Fruit fly (Drosophila melanogaster) whole organism, adult: Measurements from ENCODE around the gene Shmt.

Source experiments
- CG11617 ChIP-seq: fragments of 200-800 bp; sonication (Bioruptor generic); optimal IDR thresholded peaks from 2 replicates; lab custom pipeline; 2017; ENCODE audit warnings: mild to moderate bottlenecking, missing biosample characterization, missing genetic modification reagents, missing genetic modification characterization
- CG12768 ChIP-seq: fragments of 200-800 bp; sonication (Bioruptor generic); optimal IDR thresholded peaks from 2 replicates; lab custom pipeline; 2017; ENCODE audit warnings: missing biosample characterization, missing genetic modification characterization, mild to moderate bottlenecking, moderate library complexity, missing genetic modification reagents
- CG14711 ChIP-seq: fragments of 200-800 bp; sonication (Bioruptor generic); optimal IDR thresholded peaks from 2 replicates; lab custom pipeline; 2018; ENCODE audit warnings: missing biosample characterization, mild to moderate bottlenecking, missing genetic modification characterization, moderate library complexity
- CG1620 ChIP-seq: fragments of 200-800 bp; sonication (Bioruptor generic); optimal IDR thresholded peaks from 2 replicates; lab custom pipeline; 2016; ENCODE audit warnings: missing biosample characterization, missing genetic modification characterization
- CG33017 ChIP-seq: fragments of 200-800 bp; sonication (Bioruptor generic); optimal IDR thresholded peaks from 2 replicates; lab custom pipeline; 2018; ENCODE audit warnings: missing biosample characterization, mild to moderate bottlenecking, missing genetic modification characterization, moderate library complexity
- CG5204 ChIP-seq: fragments of 200-800 bp; sonication (Bioruptor generic); optimal IDR thresholded peaks from 2 replicates; lab custom pipeline; 2016; ENCODE audit warnings: missing biosample characterization, missing genetic modification characterization
- CG7045 ChIP-seq: fragments of 200-800 bp; sonication (Bioruptor generic); optimal IDR thresholded peaks from 2 replicates; lab custom pipeline; 2017; ENCODE audit warnings: missing biosample characterization, mild to moderate bottlenecking, missing genetic modification characterization
- CG7101 ChIP-seq: fragments of 200-800 bp; sonication (Bioruptor generic); optimal IDR thresholded peaks from 2 replicates; lab custom pipeline; 2018; ENCODE audit warnings: missing biosample characterization, mild to moderate bottlenecking, missing genetic modification characterization, moderate library complexity
- Clk ChIP-seq: fragments of 200-800 bp; sonication (Bioruptor generic); optimal IDR thresholded peaks from 2 replicates; lab custom pipeline; 2017; ENCODE audit warnings: missing biosample characterization, missing genetic modification characterization
- Crg-1 ChIP-seq: fragments of 200-800 bp; sonication (Bioruptor generic); optimal IDR thresholded peaks from 2 replicates; lab custom pipeline; 2016; ENCODE audit warnings: missing biosample characterization, missing genetic modification characterization
- Hr96 ChIP-seq: fragments of 200-800 bp; sonication (Bioruptor generic); optimal IDR thresholded peaks from 2 replicates; lab custom pipeline; 2016; ENCODE audit warnings: missing biosample characterization, missing genetic modification characterization
- Mnt ChIP-seq: fragments of 200-800 bp; sonication (Bioruptor generic); optimal IDR thresholded peaks from 2 replicates; lab custom pipeline; 2016; ENCODE audit warnings: missing biosample characterization, mild to moderate bottlenecking, missing genetic modification characterization
- bab1 ChIP-seq: fragments of 200-800 bp; sonication (Bioruptor generic); optimal IDR thresholded peaks from 3 replicates; lab custom pipeline; 2019; ENCODE audit warnings: missing biosample characterization, mild to moderate bottlenecking, missing genetic modification characterization, moderate library complexity
- cic ChIP-seq: fragments of 200-800 bp; sonication (Bioruptor generic); optimal IDR thresholded peaks from 2 replicates; lab custom pipeline; 2017; ENCODE audit warnings: missing biosample characterization, mild to moderate bottlenecking, missing genetic modification characterization, moderate library complexity
- cnc ChIP-seq, 2 experiments: fragments of >200 bp; optimal IDR thresholded peaks; 2 replicates each; lab custom pipeline; 2017
- kay ChIP-seq: fragments of 200-800 bp; sonication (Bioruptor generic); peaks from one replicate; lab custom pipeline; 2016; ENCODE audit warnings: missing biosample characterization, missing genetic modification characterization, borderline replicate concordance
- ovo ChIP-seq: fragments of 200-800 bp; sonication (Bioruptor generic); optimal IDR thresholded peaks from 2 replicates; lab custom pipeline; 2016; ENCODE audit warnings: missing biosample characterization, missing genetic modification characterization
- pad ChIP-seq: fragments of 200-800 bp; sonication (Bioruptor generic); optimal IDR thresholded peaks from 3 replicates; lab custom pipeline; 2017; ENCODE audit warnings: missing biosample characterization, missing genetic modification characterization, mild to moderate bottlenecking, moderate library complexity, missing genetic modification reagents
- tj ChIP-seq: fragments of 200-800 bp; sonication (Bioruptor generic); optimal IDR thresholded peaks from 3 replicates; lab custom pipeline; 2017; ENCODE audit warnings: missing biosample characterization, mild to moderate bottlenecking, missing genetic modification characterization, moderate library complexity
- toe ChIP-seq: fragments of 200-800 bp; sonication (Bioruptor generic); optimal IDR thresholded peaks from 2 replicates; lab custom pipeline; 2016; ENCODE audit warnings: missing biosample characterization, missing genetic modification characterization

Shmt gene

dm6 chrX:5885521-5885920 is 31.1 kb downstream of the Shmt start:
- peak; percentile 96 for TF ChIP-seq pad (GFP tag; lab: Kevin White, UChicago)
- no peak for TF ChIP-seq kay (GFP tag; lab: Kevin White, UChicago)

dm6 chrX:5884887-5885286 is 31.7 kb downstream of the Shmt start:
- TF ChIP-seq bab1 = no peak

DNA sequence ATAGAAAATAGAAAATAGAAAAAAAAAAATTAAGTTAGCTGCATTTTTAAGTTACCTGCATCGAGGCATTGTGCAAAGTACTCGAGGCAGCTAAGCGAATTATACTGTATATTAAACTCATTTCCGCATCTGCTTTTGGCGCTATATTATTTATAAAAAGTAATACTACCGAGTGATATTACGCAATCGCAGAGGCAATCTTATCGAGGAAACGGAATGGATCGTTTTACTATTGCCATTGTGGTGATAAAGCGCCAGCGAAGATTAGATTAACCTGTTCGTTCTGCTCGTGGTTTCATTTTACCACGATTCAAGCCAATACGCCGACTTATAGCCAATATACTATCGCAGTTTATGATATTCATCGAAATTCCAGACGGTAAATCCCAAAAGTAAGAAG is 32.3 kb downstream of the Shmt start:
- TF ChIP-seq cic (GFP tag; lab: Kevin White, UChicago) (peak; percentile 22), Crg-1 (GFP tag; lab: Kevin White, UChicago) (no peak)

DNA sequence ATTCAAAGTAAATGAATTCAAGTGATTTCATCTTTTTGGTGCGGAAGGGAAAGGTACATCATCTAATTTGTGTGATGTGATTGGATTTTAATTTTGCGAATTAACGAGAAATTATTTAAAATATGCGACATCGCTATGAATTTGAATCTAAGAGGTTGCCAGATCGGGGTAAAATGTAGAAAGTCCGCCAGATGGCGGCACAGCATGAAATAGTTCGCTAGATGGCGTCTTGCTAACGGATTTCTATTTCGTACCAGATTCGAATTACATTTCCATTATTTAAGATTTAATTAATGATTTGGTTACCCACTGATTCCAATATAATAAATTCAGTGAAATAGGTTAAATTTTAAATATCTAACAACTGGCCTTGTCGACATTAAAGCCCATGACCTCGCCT is 33.2 kb downstream of the Shmt start:
- TF ChIP-seq cnc (optimal IDR thresholded peaks at IDR 0.05; lab: Kevin White, UChicago) (no peak), CG5204 (GFP tag; lab: Kevin White, UChicago) (no peak), Crg-1 (GFP tag; lab: Kevin White, UChicago) (peak; percentile 54), CG14711 (tag; lab: Kevin White, UChicago) (no peak), CG12768 (no peak), kay (GFP tag; lab: Kevin White, UChicago) (no peak), bab1 (peak; percentile 79), tj (GFP tag; lab: Kevin White, UChicago) (peak; percentile 21), CG1620 (GFP tag; lab: Kevin White, UChicago) (peak; percentile 78), Hr96 (GFP tag; lab: Kevin White, UChicago) (no peak), ovo (GFP tag; lab: Kevin White, UChicago) (peak; percentile 7), Clk (GFP tag; lab: Kevin White, UChicago) (no peak), CG11617 (GFP tag; lab: Kevin White, UChicago) (no peak), pad (GFP tag; lab: Kevin White, UChicago) (peak; percentile 46), CG7045 (GFP tag; lab: Kevin White, UChicago) (no peak), cic (GFP tag; lab: Kevin White, UChicago) (no peak), CG7101 (peak; percentile 62), Mnt (GFP tag; lab: Kevin White, UChicago) (peak; percentile 41), CG33017 (tag; lab: Kevin White, UChicago) (no peak), toe (GFP tag; lab: Kevin White, UChicago) (no peak)

DNA sequence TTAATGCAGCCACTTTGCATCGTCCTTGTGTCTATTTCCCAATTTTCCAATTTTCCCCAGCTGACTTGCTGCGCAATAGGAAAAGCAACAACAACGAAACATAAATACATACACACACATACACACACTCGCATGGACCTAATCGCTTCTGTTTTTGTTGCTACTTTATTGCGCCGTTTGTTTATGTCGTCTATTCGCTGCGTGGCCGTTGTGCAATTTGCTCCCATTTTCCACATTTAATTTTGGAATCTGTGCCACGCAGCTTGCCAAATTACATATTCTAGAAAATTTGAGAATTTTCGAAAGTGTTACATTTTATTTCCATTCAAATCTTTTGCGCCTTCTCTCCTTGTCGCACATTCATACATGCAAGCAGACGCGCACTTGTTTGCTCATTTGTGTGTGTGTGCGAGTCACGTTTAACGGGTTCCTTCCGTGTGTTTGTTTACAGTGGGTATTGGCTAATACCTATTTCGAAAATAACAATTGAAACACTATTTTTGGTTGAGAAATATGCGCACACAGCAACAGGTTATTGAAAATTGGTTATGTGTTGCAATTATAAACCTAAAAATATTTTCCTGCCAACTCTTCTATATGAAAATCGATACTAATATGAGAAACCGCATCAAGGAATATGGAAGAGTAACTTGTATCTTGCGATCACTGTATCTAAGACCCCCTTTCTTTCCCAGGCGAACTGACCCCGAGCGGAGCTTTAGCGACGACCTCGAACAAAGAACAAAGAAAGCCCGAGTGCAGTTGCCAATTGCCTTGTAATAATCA is 36.3 kb downstream of the Shmt start:
- no peak for TF ChIP-seq Hr96 (GFP tag; lab: Kevin White, UChicago)
- peak; percentile 70 for TF ChIP-seq Crg-1 (GFP tag; lab: Kevin White, UChicago)
- peak; percentile 89 for TF ChIP-seq Mnt (GFP tag; lab: Kevin White, UChicago)
- TF ChIP-seq CG14711 (tag; lab: Kevin White, UChicago) = peak; percentile 78
- peak; percentile 63 for TF ChIP-seq toe (GFP tag; lab: Kevin White, UChicago)
- TF ChIP-seq CG5204 (GFP tag; lab: Kevin White, UChicago) = no peak
- peak; percentile 76 for TF ChIP-seq CG12768
- no peak for TF ChIP-seq cnc (optimal IDR thresholded peaks at IDR 0.05; lab: Kevin White, UChicago)
- TF ChIP-seq cic (GFP tag; lab: Kevin White, UChicago) = peak; percentile 7
- TF ChIP-seq CG33017 (tag; lab: Kevin White, UChicago) = peak; percentile 80
- TF ChIP-seq ovo (GFP tag; lab: Kevin White, UChicago) = peak; percentile 94
- TF ChIP-seq tj (GFP tag; lab: Kevin White, UChicago) = peak; percentile 54
- peak; percentile 82 for TF ChIP-seq CG7101
- TF ChIP-seq CG1620 (GFP tag; lab: Kevin White, UChicago) = peak; percentile 64
- peak; percentile 65 for TF ChIP-seq pad (GFP tag; lab: Kevin White, UChicago)
- TF ChIP-seq bab1 = peak; percentile 90
- TF ChIP-seq CG7045 (GFP tag; lab: Kevin White, UChicago) = peak; percentile 65
- TF ChIP-seq Clk (GFP tag; lab: Kevin White, UChicago) = peak; percentile 33
- peak; percentile 65 for TF ChIP-seq CG11617 (GFP tag; lab: Kevin White, UChicago)
- TF ChIP-seq kay (GFP tag; lab: Kevin White, UChicago) = no peak

dm6 chrX:5879543-5879943 is 37.1 kb downstream of the Shmt start, which contains the start of the genes Usp30 and CG16721:
Gene Usp30 (minus strand): TSS chrX:5879787.
Gene CG16721 (plus strand): TSS chrX:5879869.
- peak; percentile 89 for TF ChIP-seq CG1620 (GFP tag; lab: Kevin White, UChicago)
- TF ChIP-seq CG12768 = peak; percentile 68
- no peak for TF ChIP-seq CG5204 (GFP tag; lab: Kevin White, UChicago)
- no peak for TF ChIP-seq Clk (GFP tag; lab: Kevin White, UChicago)
- TF ChIP-seq CG7101 = peak; percentile 85
- TF ChIP-seq CG7045 (GFP tag; lab: Kevin White, UChicago) = peak; percentile 22
- TF ChIP-seq bab1 = peak; percentile 80
- peak; percentile 76 for TF ChIP-seq CG14711 (tag; lab: Kevin White, UChicago)
- TF ChIP-seq Hr96 (GFP tag; lab: Kevin White, UChicago) = no peak
- TF ChIP-seq pad (GFP tag; lab: Kevin White, UChicago) = peak; percentile 83
- TF ChIP-seq ovo (GFP tag; lab: Kevin White, UChicago) = peak; percentile 55
- peak; percentile 37 for TF ChIP-seq toe (GFP tag; lab: Kevin White, UChicago)
- TF ChIP-seq CG33017 (tag; lab: Kevin White, UChicago) = peak; percentile 71
- TF ChIP-seq cic (GFP tag; lab: Kevin White, UChicago) = peak; percentile 48
- TF ChIP-seq cnc (optimal IDR thresholded peaks at IDR 0.05; lab: Kevin White, UChicago) = no peak
- TF ChIP-seq Mnt (GFP tag; lab: Kevin White, UChicago) = peak; percentile 86
- peak; percentile 95 for TF ChIP-seq Crg-1 (GFP tag; lab: Kevin White, UChicago)
- peak; percentile 69 for TF ChIP-seq CG11617 (GFP tag; lab: Kevin White, UChicago)
- TF ChIP-seq kay (GFP tag; lab: Kevin White, UChicago) = no peak
- TF ChIP-seq tj (GFP tag; lab: Kevin White, UChicago) = peak; percentile 24
